Worm (Caenorhabditis elegans) whole organism, L4 larva: ENCODE data around the gene C34D4.4.
A peak's percentile ranks its signal among the peaks of the same experiment; 100 is the strongest.

Experiments
- D1046.2 ChIP-seq: fragments of 200-800 bp; sonication (Bioruptor generic); IDR thresholded peaks from 2 replicates; pipeline ENCODE4 v1.3.6; 2022; ENCODE audit warnings: missing genetic modification characterization, missing compliant biosample characterization
- F26F4.8 ChIP-seq: fragments of 200-800 bp; sonication (Bioruptor generic); conservative IDR thresholded peaks from 2 replicates; pipeline ENCODE4 v1.3.6; 2022; ENCODE audit warnings: missing genetic modification characterization, missing compliant biosample characterization
- F44E2.7 ChIP-seq: fragments of 200-800 bp; sonication (Bioruptor generic); IDR thresholded peaks from 2 replicates; pipeline ENCODE4 v2.1.2; 2022; ENCODE audit warnings: missing genetic modification characterization, missing compliant biosample characterization
- R02D3.7 ChIP-seq: fragments of 150-350 bp; sonication (generic microtip); optimal IDR thresholded peaks from 3 replicates; lab custom pipeline; 2014; ENCODE audit warnings: missing biosample characterization, missing genetic modification characterization
- T20F7.1 ChIP-seq: fragments of 200-800 bp; sonication (Bioruptor generic); optimal IDR thresholded peaks from 2 replicates; lab custom pipeline; 2018; ENCODE audit warnings: mild to moderate bottlenecking, missing genetic modification characterization, missing compliant biosample characterization
- T26A8.4 ChIP-seq: fragments of 200-800 bp; sonication (Bioruptor generic); IDR thresholded peaks from 2 replicates; pipeline ENCODE4 v1.3.6; 2022; ENCODE audit warnings: missing genetic modification characterization, missing compliant biosample characterization
- Y48G9A.11 ChIP-seq: fragments of 200-800 bp; sonication (Bioruptor generic); IDR thresholded peaks from 2 replicates; pipeline ENCODE4 v1.3.6; 2022; ENCODE audit warnings: missing genetic modification reagents, missing genetic modification characterization, missing compliant biosample characterization
- Y5F2A.4 ChIP-seq: fragments of 200-800 bp; sonication (Bioruptor generic); optimal IDR thresholded peaks from 2 replicates; lab custom pipeline; 2018; ENCODE audit warnings: mild to moderate bottlenecking, missing genetic modification characterization, missing compliant biosample characterization
- ZK337.2 ChIP-seq: fragments of 200-800 bp; sonication (Bioruptor generic); IDR thresholded peaks from 2 replicates; pipeline ENCODE4 v1.3.6; 2022; ENCODE audit warnings: missing genetic modification reagents, missing genetic modification characterization, missing compliant biosample characterization
- aha-1 ChIP-seq: fragments of 150-350 bp; peaks from one replicate; lab custom pipeline; 2014; ENCODE audit warnings: missing biosample characterization, missing genetic modification characterization
- ama-1 ChIP-seq: fragments of 150-350 bp; optimal IDR thresholded peaks from 2 replicates; lab custom pipeline; 2014; ENCODE audit warnings: inconsistent platforms, mixed read lengths
- arid-1 ChIP-seq: fragments of 200-800 bp; sonication (Bioruptor generic); conservative IDR thresholded peaks from 2 replicates; pipeline ENCODE4 v1.3.6; 2022; ENCODE audit warnings: missing genetic modification reagents, missing genetic modification characterization, missing compliant biosample characterization
- ceh-32 ChIP-seq: sonication (generic microtip); optimal IDR thresholded peaks from 2 replicates; lab custom pipeline; 2016; ENCODE audit warnings: mild to moderate bottlenecking, missing genetic modification characterization, missing compliant biosample characterization; ENCODE audit not compliant: poor library complexity
- ceh-62 ChIP-seq: sonication (generic microtip); optimal IDR thresholded peaks from 2 replicates; lab custom pipeline; 2017; ENCODE audit warnings: missing biosample characterization, missing genetic modification characterization
- ceh-82 ChIP-seq: sonication (generic microtip); optimal IDR thresholded peaks from 2 replicates; lab custom pipeline; 2017; ENCODE audit warnings: missing biosample characterization, missing genetic modification characterization
- cey-2 ChIP-seq: sonication (generic microtip); optimal IDR thresholded peaks from 3 replicates; lab custom pipeline; 2017; ENCODE audit warnings: missing genetic modification characterization, mild to moderate bottlenecking, missing compliant biosample characterization, antibody characterized with exemption, borderline replicate concordance; ENCODE audit not compliant: insufficient read depth
- daf-16 ChIP-seq, 3 experiments: sonication (generic microtip); optimal IDR thresholded peaks; 2 replicates each; lab custom pipeline; 2016 to 2017; ENCODE audit warnings: missing genetic modification characterization in 3 of 3, missing genetic modification reagents in 3 of 3, mild to moderate bottlenecking in 2 of 3, missing compliant biosample characterization in 2 of 3, missing biosample characterization in 1 of 3, moderate library complexity in 1 of 3
- daf-19 ChIP-seq: fragments of 200-800 bp; sonication (Bioruptor generic); conservative IDR thresholded peaks from 2 replicates; pipeline ENCODE4 v1.3.6; 2022; ENCODE audit warnings: missing genetic modification characterization, missing compliant biosample characterization
- dmd-6 ChIP-seq: fragments of 200-800 bp; sonication (Bioruptor generic); IDR thresholded peaks from 2 replicates; pipeline ENCODE4 v1.3.6; 2022; ENCODE audit warnings: missing genetic modification reagents, missing genetic modification characterization, missing compliant biosample characterization
- hif-1 ChIP-seq, 2 experiments: sonication (generic microtip); optimal IDR thresholded peaks; 2 replicates each; lab custom pipeline; 2016 to 2017; ENCODE audit warnings: missing compliant biosample characterization in 2 of 2, missing genetic modification characterization in 2 of 2, missing genetic modification reagents in 2 of 2, missing genotype in 2 of 2, mild to moderate bottlenecking in 1 of 2
- hlh-30 ChIP-seq: sonication (generic microtip); optimal IDR thresholded peaks from 2 replicates; lab custom pipeline; 2017; ENCODE audit warnings: antibody characterized with exemption, mild to moderate bottlenecking, missing genetic modification characterization, missing compliant biosample characterization; ENCODE audit not compliant: insufficient read depth
- hmg-1.1 ChIP-seq: fragments of 200-800 bp; sonication (Bioruptor generic); IDR thresholded peaks from 2 replicates; pipeline ENCODE4 v1.3.6; 2022; ENCODE audit warnings: missing genetic modification reagents, missing genetic modification characterization, missing compliant biosample characterization
- lin-1 ChIP-seq: fragments of 200-800 bp; sonication (Bioruptor generic); IDR thresholded peaks from 2 replicates; pipeline ENCODE4 v1.3.6; 2022; ENCODE audit warnings: missing genetic modification reagents, missing genetic modification characterization, missing compliant biosample characterization
- lin-13 ChIP-seq: fragments of 150-350 bp; optimal IDR thresholded peaks from 2 replicates; lab custom pipeline; 2014; ENCODE audit warnings: missing biosample characterization, missing genetic modification reagents, missing genetic modification characterization
- lin-38 ChIP-seq: fragments of 200-800 bp; sonication (Bioruptor generic); IDR thresholded peaks from 2 replicates; pipeline ENCODE4 v1.3.6; 2022; ENCODE audit warnings: missing genetic modification reagents, missing genetic modification characterization, missing compliant biosample characterization
- lsy-2 ChIP-seq, 2 experiments: fragments of 150-350 bp in 1 of 2; sonication (generic microtip) in 1 of 2; optimal IDR thresholded peaks; 2 replicates each; lab custom pipeline; 2014 to 2017; ENCODE audit warnings: missing biosample characterization in 2 of 2, missing genetic modification characterization in 2 of 2
- madf-5 ChIP-seq, 2 experiments: fragments of 200-800 bp; sonication (Bioruptor generic); IDR thresholded peaks; 2 replicates each; pipeline ENCODE4 v1.3.6; 2022; ENCODE audit warnings: missing compliant biosample characterization in 2 of 2, missing genetic modification characterization in 2 of 2
- mdl-1 ChIP-seq, 2 experiments: fragments of 150-350 bp in 1 of 2; sonication (generic microtip) in 1 of 2; optimal IDR thresholded peaks; 2 replicates each; lab custom pipeline; 2014 to 2017; ENCODE audit warnings: missing biosample characterization in 2 of 2, missing genetic modification characterization in 2 of 2
- nhr-10 ChIP-seq: fragments of 150-350 bp; optimal IDR thresholded peaks from 2 replicates; lab custom pipeline; 2014; ENCODE audit warnings: missing biosample characterization, missing genetic modification characterization
- nhr-102 ChIP-seq: sonication (generic microtip); optimal IDR thresholded peaks from 2 replicates; lab custom pipeline; 2016; ENCODE audit warnings: mild to moderate bottlenecking, missing genetic modification characterization, moderate library complexity, missing compliant biosample characterization
- nhr-11 ChIP-seq: fragments of 150-350 bp; optimal IDR thresholded peaks from 2 replicates; lab custom pipeline; 2014; ENCODE audit warnings: missing biosample characterization, missing genetic modification characterization
- nhr-111 ChIP-seq: fragments of 200-800 bp; sonication (Bioruptor generic); optimal IDR thresholded peaks from 2 replicates; lab custom pipeline; 2018; ENCODE audit warnings: mild to moderate bottlenecking, missing genetic modification characterization, missing compliant biosample characterization
- nhr-237 ChIP-seq: sonication (generic microtip); optimal IDR thresholded peaks from 2 replicates; lab custom pipeline; 2017; ENCODE audit warnings: missing biosample characterization, missing genetic modification characterization
- nhr-25 ChIP-seq: sonication (generic microtip); optimal IDR thresholded peaks from 2 replicates; lab custom pipeline; 2017; ENCODE audit warnings: missing genetic modification characterization, mild to moderate bottlenecking, missing compliant biosample characterization, antibody characterized with exemption, moderate library complexity, borderline replicate concordance; ENCODE audit not compliant: insufficient read depth
- nhr-41 ChIP-seq: fragments of 200-800 bp; sonication (Bioruptor generic); IDR thresholded peaks from 2 replicates; pipeline ENCODE4 v1.3.6; 2022; ENCODE audit warnings: missing genetic modification reagents, missing genetic modification characterization, missing compliant biosample characterization
- nhr-76 ChIP-seq: fragments of 150-350 bp; optimal IDR thresholded peaks from 2 replicates; lab custom pipeline; 2014; ENCODE audit warnings: missing biosample characterization, missing genetic modification characterization
- nhr-77 ChIP-seq: fragments of 150-350 bp; optimal IDR thresholded peaks from 2 replicates; lab custom pipeline; 2014; ENCODE audit warnings: missing biosample characterization, missing genetic modification characterization
- pha-4 ChIP-seq, 2 experiments: fragments of 150-350 bp in 1 of 2; fragments of 200-800 bp in 1 of 2; sonication (Bioruptor generic) in 1 of 2; IDR thresholded peaks in 1 of 2; optimal IDR thresholded peaks in 1 of 2; 2 replicates each; pipeline versions ENCODE4 v1.3.6 to Lab custom; 2014 to 2022; ENCODE audit warnings: missing genetic modification characterization in 2 of 2, missing genetic modification reagents in 2 of 2, missing biosample characterization in 1 of 2, missing compliant biosample characterization in 1 of 2
- rbr-2 ChIP-seq: sonication (generic microtip); optimal IDR thresholded peaks from 2 replicates; lab custom pipeline; 2016; ENCODE audit warnings: missing genotype, missing genetic modification characterization, missing compliant biosample characterization
- saeg-2 ChIP-seq: fragments of 200-800 bp; sonication (Bioruptor generic); IDR thresholded peaks from 2 replicates; pipeline ENCODE4 v1.3.6; 2022; ENCODE audit warnings: missing genetic modification reagents, missing genetic modification characterization, missing compliant biosample characterization
- sdz-12 ChIP-seq: fragments of 200-800 bp; sonication (Bioruptor generic); optimal IDR thresholded peaks from 2 replicates; lab custom pipeline; 2018; ENCODE audit warnings: mild to moderate bottlenecking, missing genetic modification characterization, missing compliant biosample characterization
- skn-1 ChIP-seq: fragments of 150-350 bp; optimal IDR thresholded peaks from 2 replicates; lab custom pipeline; 2014; ENCODE audit warnings: missing biosample characterization, missing genetic modification characterization
- snpc-1.2 ChIP-seq: fragments of 200-800 bp; sonication (Bioruptor generic); IDR thresholded peaks from 2 replicates; pipeline ENCODE4 v1.3.6; 2022; ENCODE audit warnings: missing genetic modification reagents, missing genetic modification characterization, missing compliant biosample characterization
- tra-1 ChIP-seq: fragments of 200-800 bp; sonication (Bioruptor generic); IDR thresholded peaks from 2 replicates; pipeline ENCODE4 v1.3.6; 2022; ENCODE audit warnings: missing genetic modification reagents, missing genetic modification characterization, missing compliant biosample characterization
- zag-1 ChIP-seq: fragments of 150-350 bp; optimal IDR thresholded peaks from 2 replicates; lab custom pipeline; 2014; ENCODE audit warnings: missing biosample characterization, missing genetic modification characterization
- zfp-2 ChIP-seq: sonication (generic microtip); optimal IDR thresholded peaks from 2 replicates; lab custom pipeline; 2016; ENCODE audit warnings: mild to moderate bottlenecking, missing genetic modification characterization, missing compliant biosample characterization
- zfp-3 ChIP-seq: fragments of 200-800 bp; sonication (Bioruptor generic); conservative IDR thresholded peaks from 2 replicates; pipeline ENCODE4 v1.3.6; 2022; ENCODE audit warnings: missing genetic modification reagents, missing genetic modification characterization, missing compliant biosample characterization
- ztf-7 ChIP-seq: fragments of 150-350 bp; optimal IDR thresholded peaks from 2 replicates; lab custom pipeline; 2014; ENCODE audit warnings: missing biosample characterization, missing genetic modification characterization

C34D4.4 gene

ce11 chrIV:7188528-7189422 is 39.6 kb downstream of the C34D4.4 start, which contains the start of gene srlf-7:
srlf-7 (plus strand) TSS chrIV:7189287.
- TF ChIP-seq zfp-2 (no peak), ceh-62 (tag; lab: Kevin White, UChicago) (no peak), nhr-111 (GFP tag; lab: Kevin White, UChicago) (no peak), Y48G9A.11 (GFP tag; lab: Robert Waterston, UW) (no peak), ama-1 (peak; percentile 38), snpc-1.2 (no peak), aha-1 (tag; lab: Kevin White, UChicago) (peak; percentile 96), cey-2 (tag; lab: Kevin White, UChicago) (peak; percentile 36), hlh-30 (tag; lab: Kevin White, UChicago) (peak; percentile 77), lin-13 (no peak), nhr-41 (GFP tag; lab: Robert Waterston, UW) (peak; percentile 68; the same call in 1 of the 2 replicates), daf-19 (no peak), zag-1 (tag; lab: Kevin White, UChicago) (no peak), T26A8.4 (GFP tag; lab: Robert Waterston, UW) (no peak), hif-1 (tag; optimal IDR thresholded peaks at IDR 0.05; lab: Kevin White, UChicago) (no peak), daf-16 (GFP tag; optimal IDR thresholded peaks at IDR 0.05; lab: Kevin White, UChicago) (peak in 1 of 2 experiments; percentile 87), daf-16 (tag; optimal IDR thresholded peaks at IDR 0.05; lab: Kevin White, UChicago) (peak; percentile 100), dmd-6 (peak; percentile 98), rbr-2 (tag; lab: Kevin White, UChicago) (no peak), madf-5 (GFP tag; IDR thresholded peaks at IDR 0.05; lab: Robert Waterston, UW) (no peak), F44E2.7 (GFP tag; lab: Robert Waterston, UW) (no peak), T20F7.1 (peak; percentile 75), mdl-1 (tag; optimal IDR thresholded peaks at IDR 0.05; lab: Kevin White, UChicago) (peak; percentile 0 to 87), nhr-237 (tag; lab: Kevin White, UChicago) (no peak), zfp-3 (GFP tag; lab: Robert Waterston, UW) (no peak), nhr-102 (tag; lab: Kevin White, UChicago) (peak; percentile 78), tra-1 (GFP tag; lab: Robert Waterston, UW) (peak; percentile 78), pha-4 (GFP tag; IDR thresholded peaks at IDR 0.05; lab: Robert Waterston, UW) (peak; percentile 56; the same call in 1 of the 2 replicates), pha-4 (tag; optimal IDR thresholded peaks at IDR 0.05; lab: Kevin White, UChicago) (no peak), ceh-82 (tag; lab: Kevin White, UChicago) (no peak), nhr-11 (tag; lab: Kevin White, UChicago) (peak; percentile 32), hmg-1.1 (GFP tag; lab: Robert Waterston, UW) (no peak), arid-1 (no peak), lin-38 (GFP tag; lab: Robert Waterston, UW) (no peak; the same call in 1 of the 2 replicates), nhr-10 (tag; lab: Kevin White, UChicago) (peak; percentile 87), ztf-7 (tag; lab: Kevin White, UChicago) (no peak), saeg-2 (GFP tag; lab: Robert Waterston, UW) (no peak), nhr-77 (tag; lab: Kevin White, UChicago) (peak; percentile 95), D1046.2 (GFP tag; lab: Robert Waterston, UW) (no peak), R02D3.7 (no peak), sdz-12 (GFP tag; lab: Kevin White, UChicago) (no peak), ZK337.2 (GFP tag; lab: Robert Waterston, UW) (no peak), Y5F2A.4 (GFP tag; lab: Kevin White, UChicago) (no peak), lsy-2 (tag; optimal IDR thresholded peaks at IDR 0.05; lab: Kevin White, UChicago) (peak in 1 of 2 experiments; percentile 48), F26F4.8 (no peak), lin-1 (peak; percentile 97), skn-1 (tag; lab: Kevin White, UChicago) (no peak), ceh-32 (tag; lab: Kevin White, UChicago) (no peak), nhr-76 (tag; lab: Kevin White, UChicago) (no peak), nhr-25 (tag; lab: Kevin White, UChicago) (no peak)
